Worm (Caenorhabditis elegans): ENCODE results near the gene C39B10.3.

DNA sequence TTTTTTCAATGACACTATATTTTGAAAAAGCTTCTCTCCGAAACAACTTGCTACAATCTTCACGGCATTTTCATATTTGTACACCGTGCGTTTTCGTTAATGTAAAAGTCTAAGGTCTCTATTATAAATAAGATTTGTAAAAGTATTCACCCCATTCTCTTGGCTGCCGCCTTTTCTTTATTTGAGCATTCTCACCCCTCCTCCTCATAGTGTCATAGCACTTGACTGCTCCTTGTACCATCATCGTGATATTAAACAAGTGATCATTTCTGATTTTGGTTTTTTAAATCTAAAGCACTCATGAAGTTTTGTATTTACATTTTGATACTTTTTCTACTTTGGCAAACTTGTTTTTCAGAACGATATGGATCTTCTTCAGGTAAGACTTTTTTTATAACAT, 37.1 kb upstream of the C39B10.3 start, which contains the start of gene ZC504.1:
- no peak for TF ChIP-seq ama-1 (optimal IDR thresholded peaks at IDR 0.05)
- no peak for TF ChIP-seq sea-1 (GFP tag; conservative IDR thresholded peaks at IDR 0.05)
